Fruit fly (Drosophila melanogaster) whole organism, embryonic: ENCODE measurements around the gene Desat1.

Experiments used
- Antp ChIP-seq: fragments of 200-800 bp; sonication (Bioruptor generic); optimal IDR thresholded peaks from 3 replicates; lab custom pipeline; 2016; ENCODE audit warnings: missing biosample characterization, missing genetic modification characterization
- Atf6 ChIP-seq: fragments of 200-800 bp; sonication (Bioruptor generic); IDR thresholded peaks from 2 replicates; pipeline ENCODE4 v1.3.6; 2022; ENCODE audit warnings: missing biosample characterization, missing genetic modification characterization
- CG10209 ChIP-seq: fragments of 200-800 bp; sonication (Bioruptor generic); optimal IDR thresholded peaks from 3 replicates; lab custom pipeline; 2017; ENCODE audit warnings: missing biosample characterization, mild to moderate bottlenecking, missing genetic modification characterization, missing genetic modification reagents
- CG10366 ChIP-seq: fragments of 200-800 bp; sonication (Bioruptor generic); IDR thresholded peaks from 2 replicates; pipeline ENCODE4 v1.3.6; 2022; ENCODE audit warnings: missing biosample characterization, missing genetic modification characterization
- CG10431 ChIP-seq: fragments of 200-800 bp; sonication (Bioruptor generic); optimal IDR thresholded peaks from 3 replicates; lab custom pipeline; 2018; ENCODE audit warnings: missing biosample characterization, mild to moderate bottlenecking, missing genetic modification characterization
- CG10462 ChIP-seq: fragments of 200-800 bp; sonication (Bioruptor generic); optimal IDR thresholded peaks from 2 replicates; lab custom pipeline; 2016; ENCODE audit warnings: missing biosample characterization, missing genetic modification characterization
- CG11456 ChIP-seq: fragments of 200-800 bp; sonication (Bioruptor generic); IDR thresholded peaks from 3 replicates; pipeline ENCODE4 v1.3.6; 2022; ENCODE audit warnings: missing biosample characterization, missing genetic modification characterization
- CG11560 ChIP-seq: fragments of 200-800 bp; sonication (Bioruptor generic); IDR thresholded peaks from 3 replicates; pipeline ENCODE4 v1.3.6; 2022; ENCODE audit warnings: missing biosample characterization, missing genetic modification characterization
- CG12071 ChIP-seq: fragments of 200-800 bp; sonication (Bioruptor generic); optimal IDR thresholded peaks from 3 replicates; lab custom pipeline; 2018; ENCODE audit warnings: missing biosample characterization, mild to moderate bottlenecking, missing genetic modification characterization
- CG13123 ChIP-seq: fragments of 200-800 bp; sonication (Bioruptor generic); optimal IDR thresholded peaks from 2 replicates; lab custom pipeline; 2016; ENCODE audit warnings: missing biosample characterization, missing genetic modification characterization
- CG14710 ChIP-seq: fragments of 200-800 bp; sonication (Bioruptor generic); optimal IDR thresholded peaks from 3 replicates; lab custom pipeline; 2019; ENCODE audit warnings: missing biosample characterization, mild to moderate bottlenecking, missing genetic modification characterization, moderate library complexity
- CG14965 ChIP-seq: fragments of 200-800 bp; sonication (Bioruptor generic); optimal IDR thresholded peaks from 2 replicates; lab custom pipeline; 2016; ENCODE audit warnings: missing biosample characterization, missing genetic modification characterization, borderline replicate concordance
- CG15269 ChIP-seq: fragments of 200-800 bp; sonication (Bioruptor generic); optimal IDR thresholded peaks from 2 replicates; lab custom pipeline; 2018; ENCODE audit warnings: missing biosample characterization, mild to moderate bottlenecking, missing genetic modification characterization, moderate library complexity
- CG16813 ChIP-seq: fragments of 200-800 bp; sonication (Bioruptor generic); IDR thresholded peaks from 3 replicates; pipeline ENCODE4 v1.3.6; 2022; ENCODE audit warnings: missing biosample characterization, missing genetic modification characterization; ENCODE audit not compliant: partially characterized antibody
- CG16815 ChIP-seq: fragments of 200-800 bp; sonication (Bioruptor generic); optimal IDR thresholded peaks from 3 replicates; lab custom pipeline; 2017; ENCODE audit warnings: missing biosample characterization, mild to moderate bottlenecking, missing genetic modification characterization
- CG17359 ChIP-seq: fragments of 200-800 bp; sonication (Bioruptor generic); optimal IDR thresholded peaks from 3 replicates; lab custom pipeline; 2018; ENCODE audit warnings: missing biosample characterization, mild to moderate bottlenecking, missing genetic modification characterization, moderate library complexity
- CG2199 ChIP-seq: fragments of 200-800 bp; sonication (Bioruptor generic); IDR thresholded peaks from 3 replicates; pipeline ENCODE4 v1.3.6; 2022; ENCODE audit warnings: missing biosample characterization, missing genetic modification characterization
- CG3163 ChIP-seq: fragments of 200-800 bp; sonication (Bioruptor generic); optimal IDR thresholded peaks from 3 replicates; lab custom pipeline; 2016; ENCODE audit warnings: missing biosample characterization, missing genetic modification characterization
- CG34376 ChIP-seq: fragments of 200-800 bp; sonication (Bioruptor generic); optimal IDR thresholded peaks from 2 replicates; lab custom pipeline; 2018; ENCODE audit warnings: missing biosample characterization, mild to moderate bottlenecking, missing genetic modification characterization
- CG6654 ChIP-seq: fragments of 200-800 bp; sonication (Bioruptor generic); optimal IDR thresholded peaks from 2 replicates; lab custom pipeline; 2017; ENCODE audit warnings: missing biosample characterization, mild to moderate bottlenecking, missing genetic modification characterization
- CG7963 ChIP-seq: fragments of 200-800 bp; sonication (Bioruptor generic); IDR thresholded peaks from 3 replicates; pipeline ENCODE4 v1.3.6; 2022; ENCODE audit warnings: missing biosample characterization, missing genetic modification characterization; ENCODE audit not compliant: partially characterized antibody
- CG8290 ChIP-seq, 3 experiments: fragments of 200-800 bp; sonication (Bioruptor generic); optimal IDR thresholded peaks; 2 replicates each; lab custom pipeline; 2016 to 2019; ENCODE audit warnings: missing biosample characterization in 3 of 3, missing genetic modification characterization in 3 of 3, mild to moderate bottlenecking in 2 of 3, moderate library complexity in 1 of 3
- Chrac-16 ChIP-seq: fragments of 200-800 bp; sonication (Bioruptor generic); optimal IDR thresholded peaks from 3 replicates; lab custom pipeline; 2016; ENCODE audit warnings: missing biosample characterization, missing genetic modification characterization
- Dll ChIP-seq: fragments of 200-800 bp; sonication (Bioruptor generic); IDR thresholded peaks from 4 replicates; pipeline ENCODE4 v1.3.6; 2022; ENCODE audit warnings: missing biosample characterization, missing genetic modification characterization; ENCODE audit not compliant: partially characterized antibody
- Dref ChIP-seq: fragments of 200-800 bp; sonication (Bioruptor generic); IDR thresholded peaks from 2 replicates; pipeline ENCODE4 v1.3.6; 2022; ENCODE audit warnings: missing biosample characterization, missing genetic modification characterization
- Fer2 ChIP-seq: fragments of 200-800 bp; sonication (Bioruptor generic); optimal IDR thresholded peaks from 2 replicates; lab custom pipeline; 2018; ENCODE audit warnings: missing biosample characterization, mild to moderate bottlenecking, missing genetic modification characterization, moderate library complexity
- GATAe ChIP-seq: fragments of 200-800 bp; sonication (Bioruptor generic); conservative IDR thresholded peaks from 2 replicates; pipeline ENCODE4 v1.3.6; 2022; ENCODE audit warnings: missing biosample characterization, missing genetic modification characterization
- HLH3B ChIP-seq: fragments of 200-800 bp; sonication (Bioruptor generic); IDR thresholded peaks from 2 replicates; pipeline ENCODE4 v1.3.6; 2022; ENCODE audit warnings: missing biosample characterization, missing genetic modification characterization
- HLH4C ChIP-seq: fragments of 200-800 bp; sonication (Bioruptor generic); IDR thresholded peaks from 3 replicates; pipeline ENCODE4 v1.3.6; 2022; ENCODE audit warnings: missing biosample characterization, missing genetic modification characterization; ENCODE audit not compliant: partially characterized antibody
- Hmx ChIP-seq: fragments of 200-800 bp; sonication (Bioruptor generic); optimal IDR thresholded peaks from 2 replicates; lab custom pipeline; 2016; ENCODE audit warnings: missing biosample characterization, missing genetic modification characterization
- Kr ChIP-seq: fragments of 200-800 bp; sonication (Bioruptor generic); optimal IDR thresholded peaks from 2 replicates; lab custom pipeline; 2017; ENCODE audit warnings: missing biosample characterization, mild to moderate bottlenecking, missing genetic modification characterization
- Max ChIP-seq: fragments of 200-800 bp; sonication (Bioruptor generic); optimal IDR thresholded peaks from 2 replicates; lab custom pipeline; 2016; ENCODE audit warnings: missing biosample characterization, mild to moderate bottlenecking, missing genetic modification characterization
- Nf-YC ChIP-seq: fragments of 200-800 bp; optimal IDR thresholded peaks from 3 replicates; lab custom pipeline; 2019; ENCODE audit warnings: missing biosample characterization, mild to moderate bottlenecking, missing genetic modification characterization, moderate library complexity
- NfI ChIP-seq: fragments of 200-800 bp; sonication (Bioruptor generic); optimal IDR thresholded peaks from 3 replicates; lab custom pipeline; 2018; ENCODE audit warnings: missing biosample characterization, mild to moderate bottlenecking, missing genetic modification characterization, moderate library complexity
- Rx ChIP-seq: fragments of 200-800 bp; sonication (Bioruptor generic); IDR thresholded peaks from 2 replicates; pipeline ENCODE4 v1.3.6; 2022; ENCODE audit warnings: missing biosample characterization, missing genetic modification characterization
- Sox102F ChIP-seq: fragments of 200-800 bp; sonication (Bioruptor generic); optimal IDR thresholded peaks from 2 replicates; lab custom pipeline; 2018; ENCODE audit warnings: missing biosample characterization, mild to moderate bottlenecking, missing genetic modification characterization, moderate library complexity
- Sry-δ ChIP-seq: fragments of 200-800 bp; sonication (Bioruptor generic); optimal IDR thresholded peaks from 2 replicates; lab custom pipeline; 2016; ENCODE audit warnings: missing biosample characterization, missing genetic modification characterization
- Taf1 ChIP-seq: fragments of 200-800 bp; sonication (Bioruptor generic); IDR thresholded peaks from 2 replicates; pipeline ENCODE4 v1.3.6; 2022; ENCODE audit warnings: missing biosample characterization, missing genetic modification characterization
- amos ChIP-seq: fragments of 200-800 bp; sonication (Bioruptor generic); IDR thresholded peaks from 2 replicates; pipeline ENCODE4 v1.3.6; 2022; ENCODE audit warnings: missing biosample characterization, missing genetic modification characterization; ENCODE audit not compliant: partially characterized antibody
- az2 ChIP-seq: fragments of 200-800 bp; sonication (Bioruptor generic); optimal IDR thresholded peaks from 3 replicates; lab custom pipeline; 2016; ENCODE audit warnings: missing biosample characterization, missing genetic modification characterization
- fd96Cb ChIP-seq: fragments of 200-800 bp; sonication (Bioruptor generic); optimal IDR thresholded peaks from 2 replicates; lab custom pipeline; 2018; ENCODE audit warnings: missing biosample characterization, mild to moderate bottlenecking, missing genetic modification characterization, moderate library complexity
- gce ChIP-seq: fragments of 200-800 bp; sonication (Bioruptor generic); IDR thresholded peaks from 3 replicates; pipeline ENCODE4 v1.3.6; 2022; ENCODE audit warnings: missing biosample characterization, missing genetic modification characterization
- gsb ChIP-seq: fragments of 200-800 bp; sonication (Bioruptor generic); IDR thresholded peaks from 2 replicates; pipeline ENCODE4 v1.3.6; 2022; ENCODE audit warnings: missing biosample characterization, missing genetic modification characterization
- lilli ChIP-seq: fragments of 200-800 bp; sonication (Bioruptor generic); optimal IDR thresholded peaks from 3 replicates; lab custom pipeline; 2016; ENCODE audit warnings: missing biosample characterization, missing genetic modification characterization
- psq ChIP-seq: fragments of 200-800 bp; sonication (Bioruptor generic); optimal IDR thresholded peaks from 2 replicates; lab custom pipeline; 2017; ENCODE audit warnings: missing biosample characterization, missing genetic modification characterization
- ro ChIP-seq: fragments of 200-800 bp; sonication (Bioruptor generic); IDR thresholded peaks from 2 replicates; pipeline ENCODE4 v1.3.6; 2022; ENCODE audit warnings: missing biosample characterization, missing genetic modification characterization
- sima ChIP-seq: fragments of 200-800 bp; sonication (Bioruptor generic); optimal IDR thresholded peaks from 2 replicates; lab custom pipeline; 2016; ENCODE audit warnings: missing biosample characterization, missing genetic modification characterization
- sisA ChIP-seq: fragments of 200-800 bp; sonication (Bioruptor generic); IDR thresholded peaks from 2 replicates; pipeline ENCODE4 v1.3.6; 2022; ENCODE audit warnings: missing biosample characterization, missing genetic modification characterization
- sna ChIP-seq: fragments of 200-800 bp; sonication (Bioruptor generic); IDR thresholded peaks from 2 replicates; pipeline ENCODE4 v1.3.6; 2022; ENCODE audit warnings: missing biosample characterization, missing genetic modification characterization; ENCODE audit not compliant: partially characterized antibody
- sqz ChIP-seq: fragments of 200-800 bp; sonication (Bioruptor generic); optimal IDR thresholded peaks from 3 replicates; lab custom pipeline; 2018; ENCODE audit warnings: missing biosample characterization, mild to moderate bottlenecking, missing genetic modification characterization
- z ChIP-seq: fragments of 200-800 bp; sonication (Bioruptor generic); IDR thresholded peaks from 3 replicates; pipeline ENCODE4 v1.3.6; 2022; ENCODE audit warnings: missing biosample characterization, missing genetic modification characterization

Desat1 gene

DNA sequence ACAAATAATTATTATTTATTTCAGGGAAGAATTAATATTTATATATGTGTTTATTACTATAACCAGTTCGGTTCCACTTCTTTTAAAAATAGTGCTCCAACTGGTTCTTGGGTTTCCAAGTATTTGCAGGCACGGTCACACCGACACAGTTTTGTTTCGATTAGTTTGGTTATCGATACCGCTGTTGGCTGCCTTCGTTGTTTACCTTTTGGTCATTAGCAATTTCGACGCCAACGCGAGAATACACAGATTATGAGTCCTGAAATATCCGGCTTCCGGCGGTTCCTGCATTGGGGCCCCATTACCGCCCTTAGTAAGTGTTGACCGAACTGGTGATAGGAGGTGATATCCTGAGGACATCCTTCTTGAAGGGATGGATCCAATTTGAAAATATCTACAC, 31.2 kb upstream of the Desat1 start, which contains the start of gene CG5196 (continued):
- TF ChIP-seq gsb (GFP tag; lab: Robert Waterston, UW) = no peak
- TF ChIP-seq CG3163 = no peak
- TF ChIP-seq CG12071 (GFP tag; lab: Kevin White, UChicago) = no peak
- no peak for TF ChIP-seq Taf1 (GFP tag; lab: Robert Waterston, UW)
- no peak for TF ChIP-seq CG11560 (tag; lab: Robert Waterston, UW)
- peak; percentile 76 for TF ChIP-seq amos (GFP tag; lab: Robert Waterston, UW)
- peak; percentile 56 for TF ChIP-seq Sry-δ (GFP tag; lab: Kevin White, UChicago)
- no peak for TF ChIP-seq sima (GFP tag; lab: Kevin White, UChicago)
- peak; percentile 60 for TF ChIP-seq sna (GFP tag; lab: Robert Waterston, UW)
- no peak for TF ChIP-seq Sox102F (GFP tag; lab: Kevin White, UChicago)
- TF ChIP-seq gce = no peak
- TF ChIP-seq Max (GFP tag; lab: Kevin White, UChicago) = peak; percentile 4
- TF ChIP-seq psq (GFP tag; lab: Kevin White, UChicago) = no peak
- TF ChIP-seq HLH3B = no peak
- no peak for TF ChIP-seq CG8290 (GFP tag; optimal IDR thresholded peaks at IDR 0.05; lab: Kevin White, UChicago)
- no peak for TF ChIP-seq CG8290 (tag; optimal IDR thresholded peaks at IDR 0.05; lab: Kevin White, UChicago)
- no peak for TF ChIP-seq Chrac-16 (GFP tag; lab: Kevin White, UChicago)
- peak; percentile 23 for TF ChIP-seq CG34376
- TF ChIP-seq NfI (GFP tag; lab: Kevin White, UChicago) = peak; percentile 30
- TF ChIP-seq CG13123 (GFP tag; lab: Kevin White, UChicago) = no peak
- TF ChIP-seq lilli (GFP tag; lab: Kevin White, UChicago) = peak; percentile 11
- peak; percentile 31 for TF ChIP-seq Nf-YC (tag; lab: Kevin White, UChicago)
- no peak for TF ChIP-seq CG10431 (GFP tag; lab: Kevin White, UChicago)
- no peak for TF ChIP-seq CG11456 (GFP tag; lab: Robert Waterston, UW)
- peak; percentile 60 for TF ChIP-seq CG14710
- TF ChIP-seq HLH4C (GFP tag; lab: Robert Waterston, UW) = peak; percentile 70
- no peak for TF ChIP-seq Antp (GFP tag; lab: Kevin White, UChicago)
- TF ChIP-seq CG14965 = no peak
- TF ChIP-seq sisA = no peak
- no peak for TF ChIP-seq CG15269 (tag; lab: Kevin White, UChicago)
- TF ChIP-seq CG16813 = peak; percentile 52; the same call in 2 of the 3 replicates
- TF ChIP-seq CG10462 (GFP tag; lab: Kevin White, UChicago) = no peak
- no peak for TF ChIP-seq GATAe (GFP tag; lab: Robert Waterston, UW)
- no peak for TF ChIP-seq CG10209 (GFP tag; lab: Kevin White, UChicago)
- TF ChIP-seq CG16815 (GFP tag; lab: Kevin White, UChicago) = no peak
- TF ChIP-seq az2 (GFP tag; lab: Kevin White, UChicago) = no peak
- TF ChIP-seq fd96Cb (tag; lab: Kevin White, UChicago) = no peak
- peak; percentile 93 for TF ChIP-seq Dref
- TF ChIP-seq Fer2 (tag; lab: Kevin White, UChicago) = no peak
- peak; percentile 64 for TF ChIP-seq Dll (GFP tag; lab: Robert Waterston, UW)
- TF ChIP-seq Rx (GFP tag; lab: Robert Waterston, UW) = no peak
- TF ChIP-seq CG17359 (tag; lab: Kevin White, UChicago) = no peak
- TF ChIP-seq z = no peak
- peak; percentile 55; the same call in 2 of the 3 replicates for TF ChIP-seq CG7963
- peak; percentile 95 for TF ChIP-seq CG6654 (GFP tag; lab: Kevin White, UChicago)
- no peak for TF ChIP-seq CG2199
- no peak for TF ChIP-seq Kr (GFP tag; lab: Kevin White, UChicago)
- TF ChIP-seq ro (GFP tag; lab: Robert Waterston, UW) = no peak
- no peak for TF ChIP-seq sqz (GFP tag; lab: Kevin White, UChicago)
- no peak for TF ChIP-seq Hmx (GFP tag; lab: Kevin White, UChicago)
- TF ChIP-seq CG10366 (GFP tag; lab: Robert Waterston, UW) = no peak
- TF ChIP-seq Atf6 (GFP tag; lab: Robert Waterston, UW) = no peak
